Worm (Caenorhabditis elegans): Measurements from ENCODE around the gene ztf-27.

Gene ztf-27

ce11 chrII:10350487-10350886 is 34.6 kb upstream of the ztf-27 start, which contains the start of gene C07E3.9:
TSS of gene C07E3.9 (plus strand) at chrII:10350756.
- TF ChIP-seq fkh-10 (GFP tag; optimal IDR thresholded peaks at IDR 0.05) (no peak), dpl-1 (GFP tag; optimal IDR thresholded peaks at IDR 0.05) (peak; percentile 91), mes-2 (tag; optimal IDR thresholded peaks at IDR 0.05; ENCODE audit: poor library complexity, severe bottlenecking) (peak; percentile 19), Y48G9A.11 (GFP tag; IDR thresholded peaks at IDR 0.05) (peak; percentile 65; the same call in 1 of the 2 replicates), aha-1 (tag) (peak; percentile 91), T20F7.1 (GFP tag; optimal IDR thresholded peaks at IDR 0.05) (peak; percentile 94), unc-39 (tag; optimal IDR thresholded peaks at IDR 0.05) (no peak)

DNA sequence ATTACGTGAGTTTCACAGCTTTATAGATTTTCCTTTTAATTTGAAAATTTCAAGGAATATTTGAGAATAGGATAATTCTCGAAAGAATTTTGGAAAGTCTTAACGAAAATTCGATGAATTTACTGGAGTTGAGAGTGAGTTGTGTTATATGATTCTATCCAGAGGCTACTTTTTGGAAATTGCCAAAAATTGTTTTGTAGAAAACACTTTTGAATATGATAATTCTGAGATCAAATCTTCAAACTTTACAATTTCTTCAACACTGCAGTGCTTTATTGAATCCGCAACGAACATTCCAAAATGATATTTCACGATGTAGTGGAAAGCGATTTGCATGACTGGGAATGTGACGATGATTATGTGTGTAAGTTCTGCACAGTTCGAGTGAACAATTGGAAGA is 33.2 kb upstream of the ztf-27 start, which contains the start of gene C07E3.8:
Gene C07E3.8, plus strand, starts transcription at position 301 of the 400 bp plus-strand sequence.
- TF ChIP-seq nhr-48 (tag; optimal IDR thresholded peaks at IDR 0.05) = no peak
- TF ChIP-seq egl-43 (GFP tag; IDR thresholded peaks at IDR 0.05) = no peak
- TF ChIP-seq F37D6.2 (tag; optimal IDR thresholded peaks at IDR 0.05) = no peak
- no peak for TF ChIP-seq ZK546.5 (tag; optimal IDR thresholded peaks at IDR 0.05)
- no peak for TF ChIP-seq dve-1 (tag; optimal IDR thresholded peaks at IDR 0.05; ENCODE audit: insufficient read depth)
- TF ChIP-seq gei-8 (GFP tag; optimal IDR thresholded peaks at IDR 0.05) = no peak
- no peak for TF ChIP-seq ama-1 (optimal IDR thresholded peaks at IDR 0.05)
- TF ChIP-seq unc-62 (GFP tag; optimal IDR thresholded peaks at IDR 0.05 in 1 of 2) = no peak
- no peak for TF ChIP-seq unc-62 (tag; optimal IDR thresholded peaks at IDR 0.05)
- TF ChIP-seq nhr-237 (tag; optimal IDR thresholded peaks at IDR 0.05) = no peak
- no peak for TF ChIP-seq nhr-111 (GFP tag; optimal IDR thresholded peaks at IDR 0.05)

- TF ChIP-seq php-3 (GFP tag; IDR thresholded peaks at IDR 0.05) = no peak
- TF ChIP-seq unc-62 (GFP tag; optimal IDR thresholded peaks at IDR 0.05 in 1 of 2) = peak in 1 of 2 experiments; percentile 20
- no peak for TF ChIP-seq unc-62 (tag; optimal IDR thresholded peaks at IDR 0.05)
- TF ChIP-seq daf-16 (GFP tag; optimal IDR thresholded peaks at IDR 0.05) = no peak
- peak; percentile 54 for TF ChIP-seq daf-16 (tag; optimal IDR thresholded peaks at IDR 0.05)
- no peak for TF ChIP-seq zip-2 (tag; optimal IDR thresholded peaks at IDR 0.05)
Measured at ce11 chrII:10357468-10358007, 27.6 kb upstream of the ztf-27 start, which contains the start of gene C07E3.3. TSS of gene C07E3.3 (minus strand) at chrII:10357518.

DNA sequence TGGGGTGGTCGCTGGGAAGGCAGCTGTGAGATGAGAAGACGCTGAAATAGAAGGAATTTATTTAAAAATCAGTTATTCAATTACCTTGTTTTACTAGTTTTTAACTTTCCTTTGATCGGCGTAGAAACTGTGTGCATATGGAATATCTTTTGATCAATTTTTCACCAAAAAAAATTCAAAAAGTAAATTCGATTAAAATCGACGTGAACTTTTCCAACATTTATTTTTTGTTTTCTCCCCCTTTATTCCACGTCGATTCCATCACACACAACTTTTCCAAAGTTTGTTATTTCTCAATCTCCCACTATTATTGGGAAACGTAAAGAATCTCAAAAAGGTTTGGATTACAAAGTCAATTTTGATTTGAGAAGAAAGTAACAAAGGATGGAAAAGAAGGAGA is 24.6 kb upstream of the ztf-27 start, which contains the start of gene C07E3.4:
Gene C07E3.4, plus strand, starts transcription at position 301 of the 400 bp plus-strand sequence.
- TF ChIP-seq saeg-2 (GFP tag; IDR thresholded peaks at IDR 0.05) = no peak
- TF ChIP-seq aha-1 (tag) = peak; percentile 27
- peak in 1 of 2 experiments; percentile 35 for TF ChIP-seq unc-62 (GFP tag; optimal IDR thresholded peaks at IDR 0.05 in 1 of 2)
- TF ChIP-seq unc-62 (tag; optimal IDR thresholded peaks at IDR 0.05) = no peak

ce11 chrII:10367202-10367601 is 17.9 kb upstream of the ztf-27 start, which contains the start of gene ceh-57:
TSS of gene ceh-57 (minus strand) at chrII:10367296.
- TF ChIP-seq spr-1 (tag; optimal IDR thresholded peaks at IDR 0.05) = no peak
- TF ChIP-seq spr-3 (GFP tag; optimal IDR thresholded peaks at IDR 0.05) = no peak
- TF ChIP-seq T20F7.1 (GFP tag; optimal IDR thresholded peaks at IDR 0.05) = no peak
- no peak for TF ChIP-seq egl-43 (GFP tag; IDR thresholded peaks at IDR 0.05)
- TF ChIP-seq ceh-28 (tag; optimal IDR thresholded peaks at IDR 0.05) = no peak
- no peak for TF ChIP-seq ceh-62 (tag; optimal IDR thresholded peaks at IDR 0.05)
- TF ChIP-seq dmd-8 (GFP tag; IDR thresholded peaks at IDR 0.05) = no peak

DNA sequence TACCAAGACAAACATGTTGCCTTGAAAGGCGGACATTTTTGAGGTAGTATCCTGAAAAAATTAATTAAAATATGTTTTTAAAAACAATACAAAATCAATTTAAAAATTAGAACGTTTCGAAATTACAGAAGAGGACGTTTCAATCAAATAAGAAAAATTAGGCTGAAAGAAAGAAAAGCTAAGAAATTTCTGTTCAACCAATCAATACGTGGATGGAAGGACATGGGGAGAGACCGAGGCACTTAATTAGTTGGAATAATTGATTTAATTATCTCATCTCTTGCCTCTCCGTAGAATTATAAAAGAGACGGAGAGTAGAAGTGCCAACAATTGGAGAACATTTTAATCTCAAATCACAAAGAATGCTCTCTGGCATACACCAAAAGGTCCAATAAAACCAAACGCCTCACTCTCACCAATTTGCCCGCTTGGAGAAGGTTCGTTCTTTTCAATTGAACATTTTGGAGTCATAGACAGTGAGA is 15.5 kb upstream of the ztf-27 start, which contains the start of gene ceh-58:
Gene ceh-58, minus strand, starts transcription at position 51 of the 482 bp plus-strand sequence.
- TF ChIP-seq Y75B8A.6 (GFP tag; IDR thresholded peaks at IDR 0.05) (no peak), unc-39 (tag; optimal IDR thresholded peaks at IDR 0.05) (no peak), nhr-76 (tag; optimal IDR thresholded peaks at IDR 0.05) (no peak), daf-8 (GFP tag; IDR thresholded peaks at IDR 0.05) (no peak), aly-2 (tag; optimal IDR thresholded peaks at IDR 0.05) (no peak), mes-2 (tag; optimal IDR thresholded peaks at IDR 0.05; ENCODE audit: poor library complexity, severe bottlenecking) (no peak), dve-1 (tag; optimal IDR thresholded peaks at IDR 0.05; ENCODE audit: insufficient read depth) (no peak), Y5F2A.4 (GFP tag; optimal IDR thresholded peaks at IDR 0.05) (no peak), lin-13 (GFP tag; optimal IDR thresholded peaks at IDR 0.05) (no peak), T20F7.1 (GFP tag; optimal IDR thresholded peaks at IDR 0.05) (no peak), skn-1 (tag; optimal IDR thresholded peaks at IDR 0.05) (no peak), F44E2.7 (GFP tag; IDR thresholded peaks at IDR 0.05) (no peak), madf-5 (GFP tag; IDR thresholded peaks at IDR 0.05) (no peak), F10B5.3 (tag; optimal IDR thresholded peaks at IDR 0.05) (no peak), pqm-1 (tag; optimal IDR thresholded peaks at IDR 0.05) (no peak), ZK546.5 (tag; optimal IDR thresholded peaks at IDR 0.05) (no peak), nhr-28 (tag; optimal IDR thresholded peaks at IDR 0.05) (no peak)

Data from whole organism, L4 larva.